Fruit fly (Drosophila melanogaster): ENCODE data around the gene tgy.

Gene tgy

DNA sequence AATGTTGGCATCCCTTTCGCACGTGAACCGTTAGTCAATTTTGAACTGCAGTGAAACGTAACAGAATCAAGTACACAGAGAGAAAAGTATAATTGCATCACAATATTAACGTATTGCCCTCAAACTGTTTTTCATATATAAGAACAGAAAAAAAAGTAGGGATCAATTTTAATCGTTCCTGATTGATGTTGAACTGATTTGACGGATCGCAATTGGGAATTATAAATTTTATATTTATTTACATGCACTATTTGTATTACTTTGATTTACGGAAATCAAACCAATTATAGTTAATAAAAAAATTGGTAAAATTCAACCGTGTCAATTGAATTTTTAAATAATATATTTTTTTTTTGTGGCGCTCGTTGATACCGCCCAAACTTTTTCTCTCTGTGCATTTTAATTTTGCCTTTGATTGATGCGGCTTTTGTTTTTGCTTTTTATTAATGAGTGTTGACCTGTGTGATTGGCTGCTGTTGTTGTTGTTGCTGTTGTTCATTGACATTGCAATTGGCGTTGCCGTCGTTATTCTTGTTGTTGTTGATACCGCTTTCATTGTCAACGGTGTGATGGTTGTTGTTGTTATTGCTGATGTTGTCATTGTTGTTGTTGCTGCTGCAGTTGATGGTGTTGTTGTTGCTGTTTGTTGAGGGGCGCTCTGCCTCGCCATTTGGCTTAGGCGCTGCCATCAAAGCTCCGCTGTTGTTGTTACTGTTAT lies 25.6 kb upstream of the tgy start (continued):
- TF ChIP-seq CG9932 (GFP tag; IDR thresholded peaks at IDR 0.05) = no peak
- peak; percentile 39 for TF ChIP-seq salm (tag; optimal IDR thresholded peaks at IDR 0.05)
- TF ChIP-seq bsh (GFP tag; optimal IDR thresholded peaks at IDR 0.05) = peak in 1 of 2 experiments; percentile 69
- peak in 1 of 2 experiments; percentile 16 for TF ChIP-seq Pdp1 (GFP tag; optimal IDR thresholded peaks at IDR 0.05)
- peak; percentile 28 for TF ChIP-seq Abd-B (GFP tag; optimal IDR thresholded peaks at IDR 0.05)
- TF ChIP-seq CG9437 (GFP tag; optimal IDR thresholded peaks at IDR 0.05) = peak; percentile 64
- no peak for TF ChIP-seq cg (GFP tag; optimal IDR thresholded peaks at IDR 0.05)
- TF ChIP-seq seq (GFP tag; IDR thresholded peaks at IDR 0.05) = 0 out of 2 replicates have a peak, but pooled peaks have one; percentile 15
- TF ChIP-seq D19B (GFP tag; optimal IDR thresholded peaks at IDR 0.05) = peak; percentile 22
- TF ChIP-seq CG6272 (GFP tag; IDR thresholded peaks at IDR 0.05) = no peak
- TF ChIP-seq BtbVII (GFP tag; optimal IDR thresholded peaks at IDR 0.05) = no peak
- no peak for TF ChIP-seq CG6175 (GFP tag; IDR thresholded peaks at IDR 0.05)
- peak; percentile 55 for TF ChIP-seq Max (GFP tag; optimal IDR thresholded peaks at IDR 0.05)
- peak; percentile 2 for TF ChIP-seq CG2116 (GFP tag; optimal IDR thresholded peaks at IDR 0.05)
- TF ChIP-seq Med (GFP tag) = peak; percentile 67
- peak; percentile 59 for TF ChIP-seq CG6689 (GFP tag; IDR thresholded peaks at IDR 0.05)
- TF ChIP-seq hkb (optimal IDR thresholded peaks at IDR 0.05) = no peak
- peak; percentile 59 for TF ChIP-seq hkb (GFP tag; IDR thresholded peaks at IDR 0.05)
- TF ChIP-seq eve (GFP tag; optimal IDR thresholded peaks at IDR 0.05) = peak in 1 of 2 experiments; percentile 77
- peak; percentile 45 for TF ChIP-seq stc (GFP tag; IDR thresholded peaks at IDR 0.05)
- no peak for TF ChIP-seq CG10959 (GFP tag; IDR thresholded peaks at IDR 0.05)
- TF ChIP-seq usp (GFP tag; optimal IDR thresholded peaks at IDR 0.05) = no peak
- no peak for TF ChIP-seq CkIIα-i1 (GFP tag; IDR thresholded peaks at IDR 0.05)
- no peak for TF ChIP-seq odd (GFP tag; optimal IDR thresholded peaks at IDR 0.05)
- TF ChIP-seq CG15514 (GFP tag; optimal IDR thresholded peaks at IDR 0.05) = peak; percentile 1
- no peak for TF ChIP-seq Atf3 (GFP tag; optimal IDR thresholded peaks at IDR 0.05)
- peak; percentile 45 for TF ChIP-seq Asciz (GFP tag; optimal IDR thresholded peaks at IDR 0.05)
- TF ChIP-seq kah (GFP tag; optimal IDR thresholded peaks at IDR 0.05) = no peak
- no peak for TF ChIP-seq dimm (GFP tag; IDR thresholded peaks at IDR 0.05)
- TF ChIP-seq CG18476 (GFP tag; optimal IDR thresholded peaks at IDR 0.05) = peak; percentile 7
- TF ChIP-seq ap (GFP tag; IDR thresholded peaks at IDR 0.05) = peak; percentile 31; the same call in 1 of the 2 replicates
- TF ChIP-seq ash1 (GFP tag; optimal IDR thresholded peaks at IDR 0.05) = no peak
- TF ChIP-seq CG7357 (GFP tag; IDR thresholded peaks at IDR 0.05) = 0 out of 3 replicates have a peak, but pooled peaks have one; percentile 8
- peak; percentile 29 for TF ChIP-seq gcm2 (GFP tag; optimal IDR thresholded peaks at IDR 0.05)
- TF ChIP-seq Rx (GFP tag; IDR thresholded peaks at IDR 0.05) = no peak
- peak; percentile 27; the same call in 1 of the 2 replicates for TF ChIP-seq wor (GFP tag; IDR thresholded peaks at IDR 0.05)
- TF ChIP-seq CG8388 (GFP tag; optimal IDR thresholded peaks at IDR 0.05) = peak; percentile 64
- peak; percentile 45; the same call in 1 of the 2 replicates for TF ChIP-seq ranshi (GFP tag; IDR thresholded peaks at IDR 0.05)
- TF ChIP-seq CG8478 (optimal IDR thresholded peaks at IDR 0.05) = no peak
- peak; percentile 66 for TF ChIP-seq CG12391 (tag; optimal IDR thresholded peaks at IDR 0.05)
- TF ChIP-seq zen (tag; optimal IDR thresholded peaks at IDR 0.05) = peak; percentile 62
- TF ChIP-seq CG10147 (GFP tag; optimal IDR thresholded peaks at IDR 0.05) = no peak
- TF ChIP-seq Gug (GFP tag; IDR thresholded peaks at IDR 0.05) = no peak
- TF ChIP-seq HLH4C (GFP tag; IDR thresholded peaks at IDR 0.05; ENCODE audit: partially characterized antibody) = no peak
- no peak for TF ChIP-seq CG17912 (GFP tag; optimal IDR thresholded peaks at IDR 0.05)
- TF ChIP-seq chn (GFP tag; optimal IDR thresholded peaks at IDR 0.05) = peak; percentile 36
- TF ChIP-seq ATbp (GFP tag; optimal IDR thresholded peaks at IDR 0.05) = peak; percentile 51
- TF ChIP-seq Hmr (GFP tag; optimal IDR thresholded peaks at IDR 0.05) = peak; percentile 17
- TF ChIP-seq CG13424 (tag; optimal IDR thresholded peaks at IDR 0.05) = peak; percentile 61
- no peak for TF ChIP-seq Hr78 (GFP tag; optimal IDR thresholded peaks at IDR 0.05)
